Worm (Caenorhabditis elegans) whole organism, mixed stage, embryonic: ENCODE measurements around the gene K08D10.10.

ENCODE experiments used
- M03D4.4 ChIP-seq: sonication (generic microtip); optimal IDR thresholded peaks from 2 replicates; lab custom pipeline; 2017; ENCODE audit warnings: mild to moderate bottlenecking, missing genetic modification characterization, missing compliant biosample characterization
- bed-3 ChIP-seq: fragments of 200-800 bp; sonication (Bioruptor generic); optimal IDR thresholded peaks from 3 replicates; lab custom pipeline; 2018; ENCODE audit warnings: mild to moderate bottlenecking, missing genetic modification characterization, moderate library complexity, missing compliant biosample characterization
- blmp-1 ChIP-seq: fragments of 150-350 bp; optimal IDR thresholded peaks from 2 replicates; lab custom pipeline; 2014; ENCODE audit warnings: missing biosample characterization, missing genetic modification characterization
- ceh-39 ChIP-seq: fragments of 150-350 bp; optimal IDR thresholded peaks from 2 replicates; lab custom pipeline; 2014; ENCODE audit warnings: missing biosample characterization, missing genetic modification characterization
- ceh-43 ChIP-seq: fragments of 200-800 bp; sonication (Bioruptor generic); optimal IDR thresholded peaks from 2 replicates; lab custom pipeline; 2018; ENCODE audit warnings: mild to moderate bottlenecking, missing genetic modification characterization, moderate library complexity, missing compliant biosample characterization
- ceh-83 ChIP-seq: fragments of 200-800 bp; sonication (Bioruptor generic); optimal IDR thresholded peaks from 2 replicates; lab custom pipeline; 2018; ENCODE audit warnings: mild to moderate bottlenecking, missing genetic modification characterization, missing compliant biosample characterization
- ces-1 ChIP-seq: fragments of 150-350 bp; optimal IDR thresholded peaks from 2 replicates; lab custom pipeline; 2014; ENCODE audit warnings: missing biosample characterization, missing genetic modification reagents, missing genetic modification characterization
- cnd-1 ChIP-seq: fragments of 200-800 bp; sonication (Bioruptor generic); optimal IDR thresholded peaks from 2 replicates; lab custom pipeline; 2018; ENCODE audit warnings: mild to moderate bottlenecking, missing genetic modification characterization, missing compliant biosample characterization
- elt-1 ChIP-seq: sonication (generic microtip); optimal IDR thresholded peaks from 2 replicates; lab custom pipeline; 2017; ENCODE audit warnings: missing genetic modification characterization, mild to moderate bottlenecking, missing compliant biosample characterization, antibody characterized with exemption, moderate library complexity, borderline replicate concordance; ENCODE audit not compliant: insufficient read depth
- elt-3 ChIP-seq: fragments of 150-350 bp; optimal IDR thresholded peaks from 2 replicates; lab custom pipeline; 2014; ENCODE audit warnings: missing biosample characterization, missing genetic modification characterization
- flh-1 ChIP-seq: fragments of 200-800 bp; sonication (Bioruptor generic); optimal IDR thresholded peaks from 2 replicates; lab custom pipeline; 2018; ENCODE audit warnings: mild to moderate bottlenecking, missing genetic modification characterization, moderate library complexity, missing compliant biosample characterization
- ham-2 ChIP-seq: fragments of 200-800 bp; sonication (Bioruptor generic); optimal IDR thresholded peaks from 2 replicates; lab custom pipeline; 2018; ENCODE audit warnings: mild to moderate bottlenecking, missing genetic modification characterization, missing compliant biosample characterization
- lin-32 ChIP-seq: fragments of 200-800 bp; sonication (Bioruptor generic); optimal IDR thresholded peaks from 2 replicates; lab custom pipeline; 2018; ENCODE audit warnings: mild to moderate bottlenecking, missing genetic modification characterization, missing compliant biosample characterization
- lsy-2 ChIP-seq: fragments of 150-350 bp; optimal IDR thresholded peaks from 2 replicates; lab custom pipeline; 2014; ENCODE audit warnings: missing biosample characterization, missing genetic modification characterization
- mab-5 ChIP-seq: fragments of 150-350 bp; optimal IDR thresholded peaks from 2 replicates; lab custom pipeline; 2014; ENCODE audit warnings: missing biosample characterization, missing genetic modification characterization
- mep-1 ChIP-seq: fragments of 150-350 bp; optimal IDR thresholded peaks from 2 replicates; lab custom pipeline; 2017; ENCODE audit warnings: missing biosample characterization, missing genetic modification reagents, missing genetic modification characterization, inconsistent platforms
- mls-2 ChIP-seq: sonication (generic microtip); optimal IDR thresholded peaks from 2 replicates; lab custom pipeline; 2016; ENCODE audit warnings: mild to moderate bottlenecking, missing genetic modification characterization, moderate library complexity, missing compliant biosample characterization
- nhr-12 ChIP-seq: fragments of 150-350 bp; optimal IDR thresholded peaks from 2 replicates; lab custom pipeline; 2014; ENCODE audit warnings: missing biosample characterization, missing genetic modification characterization
- nhr-2 ChIP-seq: fragments of 150-350 bp; optimal IDR thresholded peaks from 2 replicates; lab custom pipeline; 2014; ENCODE audit warnings: missing biosample characterization, missing genetic modification characterization
- nhr-237 ChIP-seq: fragments of 150-350 bp; optimal IDR thresholded peaks from 2 replicates; lab custom pipeline; 2014; ENCODE audit warnings: missing biosample characterization, missing genetic modification characterization
- nhr-28 ChIP-seq: fragments of 150-350 bp; optimal IDR thresholded peaks from 2 replicates; lab custom pipeline; 2014; ENCODE audit warnings: missing biosample characterization, missing genetic modification characterization
- nhr-76 ChIP-seq: sonication (generic microtip); optimal IDR thresholded peaks from 2 replicates; lab custom pipeline; 2017; ENCODE audit warnings: missing biosample characterization, missing genetic modification characterization
- pha-4 ChIP-seq: fragments of 150-350 bp; optimal IDR thresholded peaks from 2 replicates; lab custom pipeline; 2018; ENCODE audit warnings: missing biosample characterization, missing genetic modification reagents, missing genetic modification characterization
- sem-2 ChIP-seq: fragments of 200-800 bp; sonication (Bioruptor generic); optimal IDR thresholded peaks from 2 replicates; lab custom pipeline; 2018; ENCODE audit warnings: mild to moderate bottlenecking, missing genetic modification characterization, missing compliant biosample characterization
- snpc-4 ChIP-seq: fragments of 150-350 bp; optimal IDR thresholded peaks from 2 replicates; lab custom pipeline; 2014; ENCODE audit warnings: missing biosample characterization, missing genetic modification characterization
- sptf-1 ChIP-seq: sonication (generic microtip); optimal IDR thresholded peaks from 2 replicates; lab custom pipeline; 2017; ENCODE audit warnings: mild to moderate bottlenecking, missing genetic modification characterization, moderate library complexity, missing compliant biosample characterization
- tbx-8 ChIP-seq: fragments of 200-800 bp; sonication (Bioruptor generic); optimal IDR thresholded peaks from 2 replicates; lab custom pipeline; 2018; ENCODE audit warnings: mild to moderate bottlenecking, missing genetic modification characterization, moderate library complexity, missing compliant biosample characterization
- unc-120 ChIP-seq: sonication (generic microtip); optimal IDR thresholded peaks from 2 replicates; lab custom pipeline; 2017; ENCODE audit warnings: missing genetic modification characterization, missing compliant biosample characterization; ENCODE audit not compliant: poor library complexity, severe bottlenecking
- unc-39 ChIP-seq: fragments of 150-350 bp; optimal IDR thresholded peaks from 2 replicates; lab custom pipeline; 2014; ENCODE audit warnings: missing biosample characterization, missing genetic modification characterization
- zip-8 ChIP-seq: fragments of 150-350 bp; optimal IDR thresholded peaks from 2 replicates; lab custom pipeline; 2014; ENCODE audit warnings: missing biosample characterization, missing genetic modification characterization
- ztf-11 ChIP-seq: fragments of 150-350 bp; optimal IDR thresholded peaks from 2 replicates; lab custom pipeline; 2014; ENCODE audit warnings: missing biosample characterization, missing genetic modification characterization

K08D10.10 gene

ce11 chrIV:4112387-4112786 is 39.6 kb upstream of the K08D10.10 start, which contains the start of gene F49F1.14:
F49F1.14 (minus strand) TSS chrIV:4112487.
- no peak for TF ChIP-seq pha-4 (tag; lab: Kevin White, UChicago)
- no peak for TF ChIP-seq ham-2
- TF ChIP-seq nhr-2 (tag; lab: Kevin White, UChicago) = no peak
- TF ChIP-seq nhr-76 (tag; lab: Kevin White, UChicago) = no peak
- TF ChIP-seq elt-3 (tag; lab: Kevin White, UChicago) = no peak
- TF ChIP-seq elt-1 = no peak
- TF ChIP-seq ceh-83 (GFP tag; lab: Kevin White, UChicago) = no peak
- no peak for TF ChIP-seq lsy-2 (tag; lab: Kevin White, UChicago)
- TF ChIP-seq unc-120 (tag; lab: Kevin White, UChicago) = no peak
- no peak for TF ChIP-seq zip-8
- no peak for TF ChIP-seq mls-2
- TF ChIP-seq tbx-8 = no peak
- TF ChIP-seq bed-3 = no peak
- TF ChIP-seq lin-32 (GFP tag; lab: Kevin White, UChicago) = no peak
- TF ChIP-seq blmp-1 = no peak
- TF ChIP-seq sem-2 = no peak
- TF ChIP-seq, all 35 proteins: peak for 0

ce11 chrIV:4114526-4114925 is 37.5 kb upstream of the K08D10.10 start, which contains the start of gene F49F1.15:
F49F1.15 (minus strand) TSS chrIV:4114626.
- TF ChIP-seq ces-1 (GFP tag; lab: Kevin White, UChicago) (no peak), cnd-1 (tag; lab: Kevin White, UChicago) (no peak), ztf-11 (tag; lab: Kevin White, UChicago) (no peak), pha-4 (tag; lab: Kevin White, UChicago) (no peak)

ce11 chrIV:4115634-4116033 is 36.4 kb upstream of the K08D10.10 start, which contains the start of the genes F49F1.4 and F49F1.2:
F49F1.4 (minus strand) TSS chrIV:4115734.
F49F1.2 (plus strand) TSS chrIV:4115943.
- TF ChIP-seq pha-4 (tag; lab: Kevin White, UChicago) (no peak), sptf-1 (tag; lab: Kevin White, UChicago) (no peak), nhr-28 (tag; lab: Kevin White, UChicago) (no peak), ceh-39 (tag; lab: Kevin White, UChicago) (no peak), ceh-83 (GFP tag; lab: Kevin White, UChicago) (no peak)

ce11 chrIV:4117432-4117831 is 34.6 kb upstream of the K08D10.10 start, which contains the start of gene drd-50:
drd-50 (plus strand) TSS chrIV:4117732.
- TF ChIP-seq cnd-1 (tag; lab: Kevin White, UChicago) (no peak), mls-2 (no peak), ceh-39 (tag; lab: Kevin White, UChicago) (no peak), ham-2 (no peak), elt-3 (tag; lab: Kevin White, UChicago) (no peak), ces-1 (GFP tag; lab: Kevin White, UChicago) (no peak), ceh-43 (GFP tag; lab: Kevin White, UChicago) (no peak), lsy-2 (tag; lab: Kevin White, UChicago) (no peak), nhr-76 (tag; lab: Kevin White, UChicago) (no peak), mep-1 (tag; lab: Kevin White, UChicago) (no peak), pha-4 (tag; lab: Kevin White, UChicago) (no peak), snpc-4 (tag; lab: Kevin White, UChicago) (no peak), nhr-2 (tag; lab: Kevin White, UChicago) (no peak), zip-8 (no peak), lin-32 (GFP tag; lab: Kevin White, UChicago) (no peak), tbx-8 (no peak), mab-5 (tag; lab: Kevin White, UChicago) (no peak)

ce11 chrIV:4120263-4120662 is 31.8 kb upstream of the K08D10.10 start, which contains the start of gene F49F1.5:
F49F1.5 (minus strand) TSS chrIV:4120415.
- TF ChIP-seq ceh-83 (GFP tag; lab: Kevin White, UChicago) (no peak), mls-2 (no peak), zip-8 (no peak), sptf-1 (tag; lab: Kevin White, UChicago) (no peak), M03D4.4 (tag; lab: Kevin White, UChicago) (no peak), unc-120 (tag; lab: Kevin White, UChicago) (no peak), elt-3 (tag; lab: Kevin White, UChicago) (no peak), ceh-39 (tag; lab: Kevin White, UChicago) (no peak), cnd-1 (tag; lab: Kevin White, UChicago) (no peak), unc-39 (tag; lab: Kevin White, UChicago) (no peak), nhr-76 (tag; lab: Kevin White, UChicago) (no peak), elt-1 (no peak), nhr-2 (tag; lab: Kevin White, UChicago) (no peak), ces-1 (GFP tag; lab: Kevin White, UChicago) (no peak), snpc-4 (tag; lab: Kevin White, UChicago) (no peak), flh-1 (GFP tag; lab: Kevin White, UChicago) (no peak), nhr-237 (no peak), nhr-12 (no peak), mab-5 (tag; lab: Kevin White, UChicago) (no peak), nhr-28 (tag; lab: Kevin White, UChicago) (no peak)
- TF ChIP-seq, all 35 proteins: peak for 0
